Fruit fly (Drosophila melanogaster): ENCODE data around the gene CG13737.

CG13737 gene

DNA sequence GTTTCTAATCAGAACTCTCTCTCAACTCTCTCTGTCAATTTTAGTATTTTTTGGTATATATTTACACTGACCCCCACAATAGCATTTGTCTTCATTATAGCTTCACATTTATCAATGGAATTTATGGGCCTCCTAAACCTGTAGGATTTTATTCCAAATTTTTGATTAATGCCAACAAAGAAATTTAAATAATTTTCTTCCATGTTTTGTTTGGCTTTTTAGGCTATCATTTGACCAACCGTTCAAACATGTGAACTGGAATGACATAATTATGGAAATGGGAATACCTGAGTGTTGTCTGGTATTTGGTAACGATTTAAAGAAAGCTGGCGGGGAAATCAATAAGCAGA lies 41.8 kb downstream of the CG13737 start (continued):
- TF ChIP-seq abd-A (tag; optimal IDR thresholded peaks at IDR 0.05) = peak; percentile 87
- no peak for TF ChIP-seq tin (GFP tag; optimal IDR thresholded peaks at IDR 0.05)
- TF ChIP-seq az2 (GFP tag; optimal IDR thresholded peaks at IDR 0.05) = no peak
- TF ChIP-seq CG6813 (GFP tag; optimal IDR thresholded peaks at IDR 0.05) = peak; percentile 5
- no peak for TF ChIP-seq CG7786 (GFP tag; optimal IDR thresholded peaks at IDR 0.05)
- peak in 1 of 2 experiments; percentile 88 for TF ChIP-seq insv (GFP tag; optimal IDR thresholded peaks at IDR 0.05)
- TF ChIP-seq E2f1 (GFP tag; IDR thresholded peaks at IDR 0.05) = no peak
- no peak for TF ChIP-seq Elba2 (GFP tag; optimal IDR thresholded peaks at IDR 0.05)
- peak in 1 of 2 experiments; percentile 69 for TF ChIP-seq Pdp1 (GFP tag; optimal IDR thresholded peaks at IDR 0.05)
- TF ChIP-seq CG18262 (tag; optimal IDR thresholded peaks at IDR 0.05) = no peak

dm6 chr3L:13922023-13922652 lies 43.3 kb downstream of the CG13737 start:
- TF ChIP-seq Rfx (GFP tag; IDR thresholded peaks at IDR 0.05) = peak; percentile 54
- TF ChIP-seq CG6791 (GFP tag; IDR thresholded peaks at IDR 0.05; ENCODE audit: partially characterized antibody) = no peak
- no peak for TF ChIP-seq CG8478 (optimal IDR thresholded peaks at IDR 0.05)
- TF ChIP-seq onecut (GFP tag; IDR thresholded peaks at IDR 0.05) = 0 out of 2 replicates have a peak, but pooled peaks have one; percentile 28
- TF ChIP-seq insv (GFP tag; optimal IDR thresholded peaks at IDR 0.05) = no peak
- TF ChIP-seq Ada2b (GFP tag; IDR thresholded peaks at IDR 0.05) = peak; percentile 56
- TF ChIP-seq NFAT (GFP tag; IDR thresholded peaks at IDR 0.05) = 0 out of 2 replicates have a peak, but pooled peaks have one; percentile 19
- TF ChIP-seq CG8924 (tag; optimal IDR thresholded peaks at IDR 0.05) = no peak
- TF ChIP-seq dm (GFP tag; optimal IDR thresholded peaks at IDR 0.05) = no peak
- peak; percentile 34 for TF ChIP-seq CoRest (tag; optimal IDR thresholded peaks at IDR 0.05)
- TF ChIP-seq jumu (GFP tag; optimal IDR thresholded peaks at IDR 0.05) = peak; percentile 56
- peak; percentile 7 for TF ChIP-seq CG17385 (GFP tag; optimal IDR thresholded peaks at IDR 0.05)
- no peak for TF ChIP-seq CG17328 (GFP tag; IDR thresholded peaks at IDR 0.05)
- TF ChIP-seq vfl (GFP tag; optimal IDR thresholded peaks at IDR 0.05) = no peak
- TF ChIP-seq nerfin-1 (tag; optimal IDR thresholded peaks at IDR 0.05) = no peak
- no peak for TF ChIP-seq CG8359 (GFP tag; optimal IDR thresholded peaks at IDR 0.05; ENCODE audit: borderline replicate concordance)
- no peak for TF ChIP-seq dati (GFP tag; IDR thresholded peaks at IDR 0.05)
- TF ChIP-seq CG14710 (tag; optimal IDR thresholded peaks at IDR 0.05) = peak; percentile 26
- no peak for TF ChIP-seq CG3065 (GFP tag; optimal IDR thresholded peaks at IDR 0.05)
- no peak for TF ChIP-seq hkb (optimal IDR thresholded peaks at IDR 0.05)
- peak; percentile 35; the same call in 1 of the 2 replicates for TF ChIP-seq hkb (GFP tag; IDR thresholded peaks at IDR 0.05)
- no peak for TF ChIP-seq CG13296 (GFP tag; optimal IDR thresholded peaks at IDR 0.05)
- TF ChIP-seq dmrt99B (tag; optimal IDR thresholded peaks at IDR 0.05) = peak; percentile 58
- TF ChIP-seq CG12071 (GFP tag; optimal IDR thresholded peaks at IDR 0.05) = no peak
- no peak for TF ChIP-seq CG6813 (GFP tag; optimal IDR thresholded peaks at IDR 0.05)
- peak; percentile 19; the same call in 1 of the 3 replicates for TF ChIP-seq Aef1 (GFP tag; IDR thresholded peaks at IDR 0.05)
- TF ChIP-seq Abd-B (GFP tag; optimal IDR thresholded peaks at IDR 0.05) = peak; percentile 1
- peak; percentile 62 for TF ChIP-seq CG7839 (tag; optimal IDR thresholded peaks at IDR 0.05)
- TF ChIP-seq CG15696 (tag; optimal IDR thresholded peaks at IDR 0.05) = no peak
- no peak for TF ChIP-seq CG2202 (tag; optimal IDR thresholded peaks at IDR 0.05)
- TF ChIP-seq org-1 (GFP tag; optimal IDR thresholded peaks at IDR 0.05) = no peak
- no peak for TF ChIP-seq CG17612 (GFP tag; IDR thresholded peaks at IDR 0.05)
- peak; percentile 7 for TF ChIP-seq tin (GFP tag; optimal IDR thresholded peaks at IDR 0.05)
- TF ChIP-seq hbn (GFP tag; IDR thresholded peaks at IDR 0.05; ENCODE audit: partially characterized antibody) = no peak
- no peak for TF ChIP-seq CG1529 (GFP tag; optimal IDR thresholded peaks at IDR 0.05)
- peak; percentile 67 for TF ChIP-seq lab (GFP tag; optimal IDR thresholded peaks at IDR 0.05)
- TF ChIP-seq Max (GFP tag; optimal IDR thresholded peaks at IDR 0.05) = peak; percentile 38
- TF ChIP-seq peb (GFP tag; IDR thresholded peaks at IDR 0.05) = no peak
- TF ChIP-seq CG13123 (GFP tag; optimal IDR thresholded peaks at IDR 0.05) = no peak
- TF ChIP-seq Atf6 (GFP tag; IDR thresholded peaks at IDR 0.05) = peak; percentile 41; the same call in 1 of the 2 replicates
- no peak for TF ChIP-seq CG32767 (GFP tag; IDR thresholded peaks at IDR 0.05)
- no peak for TF ChIP-seq her (GFP tag; optimal IDR thresholded peaks at IDR 0.05)
